Worm (Caenorhabditis elegans): ENCODE data around the gene epi-1.

- TF ChIP-seq nhr-77 (tag; optimal IDR thresholded peaks at IDR 0.05) (no peak), pqm-1 (tag; optimal IDR thresholded peaks at IDR 0.05) (no peak), nhr-23 (tag; optimal IDR thresholded peaks at IDR 0.05) (no peak), snpc-4 (tag; optimal IDR thresholded peaks at IDR 0.05) (no peak), ztf-4 (tag; optimal IDR thresholded peaks at IDR 0.05) (no peak), ceh-82 (tag; optimal IDR thresholded peaks at IDR 0.05) (no peak), lin-15B (tag; optimal IDR thresholded peaks at IDR 0.05) (no peak), unc-62 (GFP tag; optimal IDR thresholded peaks at IDR 0.05) (no peak)
Measured at ce11 chrIV:10690139-10690538, 23.5 kb downstream of the epi-1 start, which contains the start of gene R102.8.
